Fruit fly (Drosophila melanogaster) whole organism, embryonic: ENCODE results near the gene Torsin.

Experiments
- Adf1 ChIP-seq: fragments of 200-800 bp; sonication (Bioruptor generic); IDR thresholded peaks from 2 replicates; pipeline ENCODE4 v1.3.6; 2022; ENCODE audit warnings: missing biosample characterization, missing genetic modification characterization
- Awh ChIP-seq: fragments of 200-800 bp; sonication (Bioruptor generic); IDR thresholded peaks from 2 replicates; pipeline ENCODE4, ENCODE4 v1.3.6; 2022; ENCODE audit warnings: missing biosample characterization, missing genetic modification characterization
- CG15269 ChIP-seq: fragments of 200-800 bp; sonication (Bioruptor generic); optimal IDR thresholded peaks from 2 replicates; lab custom pipeline; 2018; ENCODE audit warnings: missing biosample characterization, mild to moderate bottlenecking, missing genetic modification characterization, moderate library complexity
- CG18619 ChIP-seq: fragments of 200-800 bp; sonication (Bioruptor generic); optimal IDR thresholded peaks from 3 replicates; lab custom pipeline; 2017; ENCODE audit warnings: missing biosample characterization, mild to moderate bottlenecking, missing genetic modification characterization
- CG7745 ChIP-seq: fragments of 200-800 bp; sonication (Bioruptor generic); optimal IDR thresholded peaks from 2 replicates; lab custom pipeline; 2018; ENCODE audit warnings: missing biosample characterization, mild to moderate bottlenecking, missing genetic modification characterization, moderate library complexity
- CG9932 ChIP-seq: fragments of 200-800 bp; sonication (Bioruptor generic); IDR thresholded peaks from 2 replicates; pipeline ENCODE4 v1.3.6; 2022; ENCODE audit warnings: missing biosample characterization, missing genetic modification characterization
- Fer1 ChIP-seq: fragments of 200-800 bp; sonication (Bioruptor generic); optimal IDR thresholded peaks from 2 replicates; lab custom pipeline; 2017; ENCODE audit warnings: missing biosample characterization, mild to moderate bottlenecking, missing genetic modification characterization
- Gsc ChIP-seq: fragments of 200-800 bp; sonication (Bioruptor generic); IDR thresholded peaks from 2 replicates; pipeline ENCODE4 v1.3.6; 2022; ENCODE audit warnings: missing biosample characterization, missing genetic modification characterization
- Neu2 ChIP-seq: fragments of 200-800 bp; sonication (Bioruptor generic); optimal IDR thresholded peaks from 3 replicates; lab custom pipeline; 2016; ENCODE audit warnings: missing biosample characterization, missing genetic modification characterization, borderline replicate concordance
- Rx ChIP-seq: fragments of 200-800 bp; sonication (Bioruptor generic); IDR thresholded peaks from 2 replicates; pipeline ENCODE4 v1.3.6; 2022; ENCODE audit warnings: missing biosample characterization, missing genetic modification characterization
- Sin3A ChIP-seq: fragments of >200 bp; optimal IDR thresholded peaks from 2 replicates; lab custom pipeline; 2018
- tin ChIP-seq: fragments of 200-800 bp; sonication (Bioruptor generic); optimal IDR thresholded peaks from 3 replicates; lab custom pipeline; 2016; ENCODE audit warnings: missing biosample characterization, missing genetic modification characterization

DNA sequence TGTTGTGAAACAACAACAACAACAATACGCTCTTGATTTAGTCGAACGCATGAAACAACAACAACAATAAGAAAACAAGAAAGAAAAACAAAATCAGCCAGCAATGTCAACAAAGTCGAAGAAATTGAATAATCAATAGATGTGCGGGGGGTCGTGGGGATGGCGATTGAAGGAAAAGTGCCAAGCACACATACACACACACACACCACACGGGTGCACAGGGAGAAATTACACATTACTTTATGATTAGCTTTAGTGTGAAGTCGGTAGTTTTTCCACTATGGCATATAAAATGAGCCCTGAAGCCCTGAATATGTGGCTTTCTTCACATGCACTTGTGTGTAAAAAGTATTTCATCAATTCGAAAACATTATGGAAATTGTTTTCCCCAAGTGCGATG is 43.1 kb upstream of the Torsin start:
- TF ChIP-seq CG15269 (tag; lab: Kevin White, UChicago) (no peak), Gsc (no peak), Fer1 (GFP tag; lab: Kevin White, UChicago) (no peak), CG18619 (GFP tag; lab: Kevin White, UChicago) (no peak), CG9932 (GFP tag; lab: Robert Waterston, UW) (no peak), tin (GFP tag; lab: Kevin White, UChicago) (no peak), Adf1 (GFP tag; lab: Robert Waterston, UW) (no peak), Neu2 (GFP tag; lab: Kevin White, UChicago) (no peak), Rx (GFP tag; lab: Robert Waterston, UW) (no peak), Awh (GFP tag; lab: Robert Waterston, UW) (no peak), CG7745 (tag; lab: Kevin White, UChicago) (no peak), Sin3A (no peak)
